Worm (Caenorhabditis elegans) whole organism, late embryonic: ENCODE results near the gene ncap-1.

Source experiments
- C38D4.7 ChIP-seq: fragments of 200-800 bp; sonication (Bioruptor generic); optimal IDR thresholded peaks from 2 replicates; lab custom pipeline; 2018; ENCODE audit warnings: mild to moderate bottlenecking, missing genetic modification characterization, moderate library complexity, missing compliant biosample characterization
- ahr-1 ChIP-seq: sonication (generic microtip); optimal IDR thresholded peaks from 2 replicates; lab custom pipeline; 2016; ENCODE audit warnings: missing genetic modification characterization, missing compliant biosample characterization
- ceh-22 ChIP-seq: sonication (generic microtip); optimal IDR thresholded peaks from 2 replicates; lab custom pipeline; 2017; ENCODE audit warnings: missing biosample characterization, missing genetic modification characterization
- ceh-24 ChIP-seq: sonication (generic microtip); optimal IDR thresholded peaks from 2 replicates; lab custom pipeline; 2016; ENCODE audit warnings: mild to moderate bottlenecking, missing genetic modification characterization, missing compliant biosample characterization
- dmd-4 ChIP-seq: sonication (generic microtip); optimal IDR thresholded peaks from 2 replicates; lab custom pipeline; 2016; ENCODE audit warnings: borderline replicate concordance, missing genetic modification characterization, missing compliant biosample characterization
- odd-2 ChIP-seq: sonication (generic microtip); optimal IDR thresholded peaks from 2 replicates; lab custom pipeline; 2017; ENCODE audit warnings: antibody characterized with exemption, mild to moderate bottlenecking, missing genetic modification characterization, missing compliant biosample characterization
- rnt-1 ChIP-seq: sonication (generic microtip); optimal IDR thresholded peaks from 2 replicates; lab custom pipeline; 2016; ENCODE audit warnings: missing genetic modification characterization, missing compliant biosample characterization
- sox-4 ChIP-seq: sonication (generic microtip); optimal IDR thresholded peaks from 2 replicates; lab custom pipeline; 2017; ENCODE audit warnings: mild to moderate bottlenecking, missing genetic modification characterization, inconsistent platforms, missing compliant biosample characterization
- ttx-3 ChIP-seq: sonication (generic microtip); optimal IDR thresholded peaks from 2 replicates; lab custom pipeline; 2016; ENCODE audit warnings: missing genetic modification reagents, missing genetic modification characterization, missing compliant biosample characterization

DNA sequence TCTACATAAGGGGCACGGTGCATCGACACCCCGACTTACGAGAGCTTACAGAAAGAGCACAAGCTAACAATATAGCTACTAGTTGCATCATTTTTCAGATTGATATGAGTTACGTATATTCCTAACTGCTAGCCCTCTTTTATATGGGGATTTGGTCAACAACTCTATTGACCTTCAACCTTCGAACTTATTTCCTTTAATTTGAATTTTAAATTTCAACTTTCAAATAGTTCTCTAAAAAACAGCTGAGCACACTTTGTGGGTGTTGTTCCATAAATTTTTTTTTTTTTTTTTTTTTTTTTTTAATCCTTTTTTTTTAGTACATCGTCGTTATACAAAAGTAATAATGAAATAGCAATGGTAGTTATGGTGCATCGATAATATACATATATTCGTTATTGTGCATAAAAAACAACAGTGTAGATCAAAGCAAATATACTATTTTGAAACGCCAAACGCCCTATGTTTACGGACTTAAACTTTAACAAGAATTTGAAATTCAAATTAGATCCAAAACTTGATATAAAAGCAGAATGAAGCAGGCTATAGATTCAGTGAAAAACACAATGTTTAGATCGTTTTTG lies 52.5 kb downstream of the ncap-1 start, which contains the start of the genes Y110A2AL.9 and Y110A2AL.3:
- no peak for TF ChIP-seq rnt-1 (tag; lab: Kevin White, UChicago)
- no peak for TF ChIP-seq sox-4 (tag; lab: Kevin White, UChicago)
- TF ChIP-seq ceh-22 = no peak
- no peak for TF ChIP-seq ceh-24 (tag; lab: Kevin White, UChicago)
- TF ChIP-seq dmd-4 (tag; lab: Kevin White, UChicago) = no peak
- no peak for TF ChIP-seq odd-2
- no peak for TF ChIP-seq C38D4.7 (GFP tag; lab: Kevin White, UChicago)
- TF ChIP-seq ahr-1 = no peak
- TF ChIP-seq ttx-3 (tag; lab: Kevin White, UChicago) = no peak
